Fruit fly (Drosophila melanogaster) whole organism, wandering third instar larva: Measurements from ENCODE around the gene CG10211.

Experiments used
- Abd-B ChIP-seq: fragments of >200 bp; optimal IDR thresholded peaks from 2 replicates; lab custom pipeline; 2017; ENCODE audit warnings: missing biosample characterization, missing genetic modification characterization
- CG32264 ChIP-seq: fragments of 200-800 bp; sonication (Bioruptor generic); optimal IDR thresholded peaks from 2 replicates; lab custom pipeline; 2016; ENCODE audit warnings: missing biosample characterization, missing genetic modification characterization
- CG9705 ChIP-seq: fragments of 200-800 bp; sonication (Bioruptor generic); optimal IDR thresholded peaks from 2 replicates; lab custom pipeline; 2018; ENCODE audit warnings: missing biosample characterization, mild to moderate bottlenecking, missing genetic modification characterization
- CrebA ChIP-seq: fragments of 200-800 bp; sonication (Bioruptor generic); optimal IDR thresholded peaks from 2 replicates; lab custom pipeline; 2016; ENCODE audit warnings: missing biosample characterization, mild to moderate bottlenecking, missing genetic modification characterization, borderline replicate concordance
- Dfd ChIP-seq: fragments of >200 bp; optimal IDR thresholded peaks from 2 replicates; lab custom pipeline; 2017; ENCODE audit warnings: missing biosample characterization, missing genetic modification characterization
- Dif ChIP-seq: fragments of 200-275, 200-300 bp; sonication (Bioruptor generic); optimal IDR thresholded peaks from 2 replicates; lab custom pipeline; 2018; ENCODE audit warnings: missing biosample characterization, missing genetic modification characterization; ENCODE audit not compliant: partially characterized antibody
- GATAd ChIP-seq: sonication (Bioruptor generic); optimal IDR thresholded peaks from 2 replicates; lab custom pipeline; 2016; ENCODE audit warnings: missing biosample characterization, missing genetic modification characterization
- HLH106 ChIP-seq: fragments of 200-800 bp; optimal IDR thresholded peaks from 3 replicates; lab custom pipeline; 2019; ENCODE audit warnings: missing biosample characterization, mild to moderate bottlenecking, missing genetic modification characterization, moderate library complexity
- Hnf4 ChIP-seq: fragments of 200-800 bp; sonication (Bioruptor generic); optimal IDR thresholded peaks from 2 replicates; lab custom pipeline; 2016; ENCODE audit warnings: missing biosample characterization, mild to moderate bottlenecking, missing genetic modification characterization
- Hr78 ChIP-seq: fragments of >200 bp; optimal IDR thresholded peaks from 2 replicates; lab custom pipeline; 2017; ENCODE audit warnings: missing biosample characterization, missing genetic modification characterization
- Hr83 ChIP-seq: fragments of 200-300 bp; sonication (Bioruptor generic); optimal IDR thresholded peaks from 2 replicates; lab custom pipeline; 2016; ENCODE audit warnings: missing biosample characterization, mild to moderate bottlenecking, missing genetic modification characterization, moderate library complexity; ENCODE audit not compliant: poor library complexity, severe bottlenecking
- Jra ChIP-seq: sonication (Bioruptor generic); optimal IDR thresholded peaks from 2 replicates; lab custom pipeline; 2016; ENCODE audit warnings: missing biosample characterization, missing genetic modification characterization
- Mio ChIP-seq: sonication (Bioruptor generic); optimal IDR thresholded peaks from 2 replicates; lab custom pipeline; 2016; ENCODE audit warnings: missing biosample characterization, missing genetic modification characterization
- Myc ChIP-seq: fragments of >200 bp; optimal IDR thresholded peaks from 2 replicates; lab custom pipeline; 2017
- N ChIP-seq: fragments of >200 bp; optimal IDR thresholded peaks from 2 replicates; lab custom pipeline; 2018; ENCODE audit warnings: missing biosample characterization, missing external identifiers, missing genetic modification characterization
- OdsH ChIP-seq: fragments of 200-800 bp; sonication (Bioruptor generic); optimal IDR thresholded peaks from 2 replicates; lab custom pipeline; 2016; ENCODE audit warnings: missing biosample characterization, mild to moderate bottlenecking, missing genetic modification characterization
- Rel ChIP-seq, 2 experiments: fragments of 200-800 bp; sonication (Bioruptor generic) in 1 of 2; optimal IDR thresholded peaks; 2 replicates in 1 of 2; 3 replicates in 1 of 2; lab custom pipeline; 2016 to 2019; ENCODE audit warnings: mild to moderate bottlenecking in 2 of 2, missing biosample characterization in 2 of 2, missing genetic modification characterization in 2 of 2, moderate library complexity in 1 of 2
- Sp1 ChIP-seq: fragments of 200-800 bp; sonication (Bioruptor generic); optimal IDR thresholded peaks from 3 replicates; lab custom pipeline; 2019; ENCODE audit warnings: missing biosample characterization, mild to moderate bottlenecking, missing genetic modification characterization, moderate library complexity
- Vsx2 ChIP-seq: fragments of 200-300, 225-300 bp; sonication (Bioruptor generic); optimal IDR thresholded peaks from 2 replicates; lab custom pipeline; 2018; ENCODE audit warnings: missing biosample characterization, missing genetic modification characterization; ENCODE audit not compliant: partially characterized antibody
- br ChIP-seq: fragments of 200-800 bp; sonication (Bioruptor generic); optimal IDR thresholded peaks from 2 replicates; lab custom pipeline; 2016; ENCODE audit warnings: missing biosample characterization, missing genetic modification characterization
- brk ChIP-seq: fragments of 200-800 bp; sonication (Bioruptor generic); optimal IDR thresholded peaks from 2 replicates; lab custom pipeline; 2016; ENCODE audit warnings: missing biosample characterization, mild to moderate bottlenecking, missing genetic modification characterization
- dl ChIP-seq, 2 experiments: fragments of 175-275, 200-275 bp in 1 of 2; fragments of 200-275 bp in 1 of 2; sonication (Bioruptor generic); optimal IDR thresholded peaks; lab custom pipeline; 2018; ENCODE audit warnings: mild to moderate bottlenecking in 2 of 2, missing biosample characterization in 2 of 2, missing genetic modification characterization in 2 of 2, moderate library complexity in 2 of 2; ENCODE audit not compliant: partially characterized antibody in 2 of 2, insufficient read depth in 1 of 2
- dmrt93B ChIP-seq: fragments of 200-800 bp; sonication (Bioruptor generic); optimal IDR thresholded peaks from 2 replicates; lab custom pipeline; 2018; ENCODE audit warnings: missing biosample characterization, mild to moderate bottlenecking, missing genetic modification characterization
- dsf ChIP-seq: sonication (Bioruptor generic); optimal IDR thresholded peaks from 2 replicates; lab custom pipeline; 2016; ENCODE audit warnings: missing biosample characterization, missing genetic modification characterization, borderline replicate concordance
- ey ChIP-seq: fragments of 200-800 bp; sonication (Bioruptor generic); optimal IDR thresholded peaks from 2 replicates; lab custom pipeline; 2016; ENCODE audit warnings: missing biosample characterization, missing genetic modification characterization
- foxo ChIP-seq, 2 experiments: fragments of 200-800 bp; sonication (Bioruptor generic); optimal IDR thresholded peaks; 2 replicates in 1 of 2; 3 replicates in 1 of 2; lab custom pipeline; 2016 to 2017; ENCODE audit warnings: missing biosample characterization in 2 of 2, missing genetic modification characterization in 2 of 2
- fru ChIP-seq: fragments of 200-800 bp; sonication (Bioruptor generic); optimal IDR thresholded peaks from 3 replicates; lab custom pipeline; 2016; ENCODE audit warnings: missing biosample characterization, mild to moderate bottlenecking, missing genetic modification characterization
- h ChIP-seq: fragments of 200-800 bp; sonication (Bioruptor generic); optimal IDR thresholded peaks from 3 replicates; lab custom pipeline; 2016; ENCODE audit warnings: missing biosample characterization, mild to moderate bottlenecking, missing genetic modification characterization
- jim ChIP-seq: fragments of 175-275, 200-325 bp; sonication (Bioruptor generic); optimal IDR thresholded peaks from 2 replicates; lab custom pipeline; 2016; ENCODE audit warnings: missing biosample characterization, mild to moderate bottlenecking, missing genetic modification characterization
- lola ChIP-seq: fragments of >200 bp; optimal IDR thresholded peaks from 2 replicates; lab custom pipeline; 2017; ENCODE audit warnings: missing biosample characterization, missing genetic modification characterization
- pan ChIP-seq: fragments of >200 bp; optimal IDR thresholded peaks from 2 replicates; lab custom pipeline; 2017
- psq ChIP-seq: fragments of 200-800 bp; sonication (Bioruptor generic); optimal IDR thresholded peaks from 3 replicates; lab custom pipeline; 2017; ENCODE audit warnings: missing biosample characterization, mild to moderate bottlenecking, missing genetic modification characterization, moderate library complexity
- rgr ChIP-seq: fragments of 200-800 bp; sonication (Bioruptor generic); optimal IDR thresholded peaks from 3 replicates; lab custom pipeline; 2016; ENCODE audit warnings: missing biosample characterization, mild to moderate bottlenecking, missing genetic modification characterization
- sage ChIP-seq: fragments of 200-800 bp; sonication (Bioruptor generic); optimal IDR thresholded peaks from 2 replicates; lab custom pipeline; 2016; ENCODE audit warnings: missing biosample characterization, mild to moderate bottlenecking, missing genetic modification characterization
- sv ChIP-seq: fragments of 200-800 bp; sonication (Bioruptor generic); optimal IDR thresholded peaks from 3 replicates; lab custom pipeline; 2016; ENCODE audit warnings: missing biosample characterization, missing genetic modification characterization
- tai ChIP-seq: sonication (Bioruptor generic); optimal IDR thresholded peaks from 2 replicates; lab custom pipeline; 2016; ENCODE audit warnings: missing biosample characterization, missing genetic modification characterization
- usp ChIP-seq: fragments of >200 bp; optimal IDR thresholded peaks from 2 replicates; lab custom pipeline; 2017; ENCODE audit warnings: missing biosample characterization, missing genetic modification characterization
- woc ChIP-seq: sonication (Bioruptor generic); optimal IDR thresholded peaks from 2 replicates; lab custom pipeline; 2016; ENCODE audit warnings: missing biosample characterization, mild to moderate bottlenecking, missing genetic modification characterization

CG10211 gene

dm6 chr2L:18517002-18517635, at the start of gene CG10211:
Gene CG10211 (plus strand): TSS chr2L:18517487.
- no peak for TF ChIP-seq Myc (lab: Kevin White, UChicago)
- TF ChIP-seq brk = no peak
- peak; percentile 53 for TF ChIP-seq woc (GFP tag; lab: Kevin White, UChicago)
- no peak for TF ChIP-seq Dfd (GFP tag; lab: Kevin White, UChicago)
- peak; percentile 60 for TF ChIP-seq fru (GFP tag; lab: Kevin White, UChicago)
- TF ChIP-seq N (GFP tag; lab: Kevin White, UChicago) = no peak
- no peak for TF ChIP-seq Rel (GFP tag; optimal IDR thresholded peaks at IDR 0.05; lab: Kevin White, UChicago)
- TF ChIP-seq Rel (tag; optimal IDR thresholded peaks at IDR 0.05; lab: Kevin White, UChicago) = no peak
- TF ChIP-seq psq = peak; percentile 50
- peak in 1 of 2 experiments; percentile 38 for TF ChIP-seq foxo (GFP tag; optimal IDR thresholded peaks at IDR 0.05; lab: Kevin White, UChicago)
- TF ChIP-seq CrebA (GFP tag; lab: Kevin White, UChicago) = no peak
- TF ChIP-seq Dif (GFP tag; lab: Kevin White, UChicago) = peak; percentile 75
- peak; percentile 35 for TF ChIP-seq Vsx2
- no peak for TF ChIP-seq Jra (GFP tag; lab: Kevin White, UChicago)
- peak; percentile 20 for TF ChIP-seq Sp1 (GFP tag; lab: Kevin White, UChicago)
- TF ChIP-seq OdsH (GFP tag; lab: Kevin White, UChicago) = peak; percentile 36
- TF ChIP-seq jim = no peak
- TF ChIP-seq lola (GFP tag; lab: Kevin White, UChicago) = no peak
- no peak for TF ChIP-seq Hr83
- no peak for TF ChIP-seq sage (GFP tag; lab: Kevin White, UChicago)
- no peak for TF ChIP-seq CG32264
- TF ChIP-seq rgr (GFP tag; lab: Kevin White, UChicago) = peak; percentile 28
- TF ChIP-seq Hr78 (GFP tag; lab: Kevin White, UChicago) = no peak
- TF ChIP-seq Abd-B = no peak
- no peak for TF ChIP-seq GATAd
- TF ChIP-seq CG9705 (GFP tag; lab: Kevin White, UChicago) = peak; percentile 11
- TF ChIP-seq Mio (GFP tag; lab: Kevin White, UChicago) = no peak
- TF ChIP-seq tai (GFP tag; lab: Kevin White, UChicago) = no peak
- no peak for TF ChIP-seq usp (GFP tag; lab: Kevin White, UChicago)
- peak; percentile 53 for TF ChIP-seq br (GFP tag; lab: Kevin White, UChicago)
- peak; percentile 27 for TF ChIP-seq h (GFP tag; lab: Kevin White, UChicago)
- no peak for TF ChIP-seq pan (lab: Kevin White, UChicago)
- TF ChIP-seq dmrt93B (GFP tag; lab: Kevin White, UChicago) = peak; percentile 10
- TF ChIP-seq HLH106 (tag; lab: Kevin White, UChicago) = peak; percentile 42
- TF ChIP-seq Hnf4 = peak; percentile 10
- TF ChIP-seq dl (GFP tag; optimal IDR thresholded peaks at IDR 0.05; lab: Kevin White, UChicago; ENCODE audit: insufficient read depth in 1 of 2, partially characterized antibody in 2 of 2) = peak in 1 of 2 experiments; percentile 63
- peak; percentile 34 for TF ChIP-seq ey (GFP tag; lab: Kevin White, UChicago)
- no peak for TF ChIP-seq dsf (GFP tag; lab: Kevin White, UChicago)
- no peak for TF ChIP-seq sv (GFP tag; lab: Kevin White, UChicago)

DNA sequence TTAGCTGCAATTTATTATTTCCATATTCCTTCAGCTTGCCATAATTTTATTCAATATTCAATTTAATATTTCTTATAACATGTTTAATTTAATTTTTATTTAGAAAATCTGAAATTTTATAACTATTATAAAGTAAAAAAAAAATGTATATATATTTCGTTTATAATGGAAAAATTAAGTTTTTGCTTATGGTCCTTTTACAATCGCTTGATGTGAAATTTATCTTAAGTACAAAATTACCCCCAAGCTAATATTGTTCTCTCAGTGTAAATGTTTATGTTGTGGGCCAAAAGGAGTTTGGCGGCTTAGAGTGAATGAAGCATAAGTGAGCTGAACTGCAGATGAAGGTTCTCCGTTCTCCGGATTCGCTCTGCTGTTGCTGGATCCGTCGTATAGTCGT, 49.3 kb upstream of the CG10211 start:
- TF ChIP-seq N (GFP tag; lab: Kevin White, UChicago) (no peak), Hr83 (no peak), Dif (GFP tag; lab: Kevin White, UChicago) (no peak), usp (GFP tag; lab: Kevin White, UChicago) (no peak), woc (GFP tag; lab: Kevin White, UChicago) (no peak), Myc (lab: Kevin White, UChicago) (no peak), CG32264 (no peak), OdsH (GFP tag; lab: Kevin White, UChicago) (no peak), psq (no peak), sv (GFP tag; lab: Kevin White, UChicago) (no peak), rgr (GFP tag; lab: Kevin White, UChicago) (peak; percentile 14), CG9705 (GFP tag; lab: Kevin White, UChicago) (no peak), dsf (GFP tag; lab: Kevin White, UChicago) (no peak), dmrt93B (GFP tag; lab: Kevin White, UChicago) (peak; percentile 11), fru (GFP tag; lab: Kevin White, UChicago) (no peak), Sp1 (GFP tag; lab: Kevin White, UChicago) (peak; percentile 67), HLH106 (tag; lab: Kevin White, UChicago) (peak; percentile 54), tai (GFP tag; lab: Kevin White, UChicago) (no peak), brk (no peak), CrebA (GFP tag; lab: Kevin White, UChicago) (no peak), Jra (GFP tag; lab: Kevin White, UChicago) (no peak), Dfd (GFP tag; lab: Kevin White, UChicago) (no peak), dl (GFP tag; optimal IDR thresholded peaks at IDR 0.05; lab: Kevin White, UChicago; ENCODE audit: insufficient read depth in 1 of 2, partially characterized antibody in 2 of 2) (no peak), sage (GFP tag; lab: Kevin White, UChicago) (no peak), Abd-B (no peak), Mio (GFP tag; lab: Kevin White, UChicago) (no peak), foxo (GFP tag; optimal IDR thresholded peaks at IDR 0.05; lab: Kevin White, UChicago) (no peak), Hr78 (GFP tag; lab: Kevin White, UChicago) (no peak), Hnf4 (no peak)
